Fruit fly (Drosophila melanogaster) whole organism: Measurements from ENCODE around the gene CG15522.

Experiments used
- CG8478 ChIP-seq: fragments of >200 bp; optimal IDR thresholded peaks from 2 replicates; lab custom pipeline; 2018; ENCODE audit warnings: inconsistent platforms
- pan ChIP-seq: fragments of >200 bp; optimal IDR thresholded peaks from 2 replicates; lab custom pipeline; 2017
- psq ChIP-seq: fragments of >200 bp; optimal IDR thresholded peaks from 2 replicates; lab custom pipeline; 2017

DNA sequence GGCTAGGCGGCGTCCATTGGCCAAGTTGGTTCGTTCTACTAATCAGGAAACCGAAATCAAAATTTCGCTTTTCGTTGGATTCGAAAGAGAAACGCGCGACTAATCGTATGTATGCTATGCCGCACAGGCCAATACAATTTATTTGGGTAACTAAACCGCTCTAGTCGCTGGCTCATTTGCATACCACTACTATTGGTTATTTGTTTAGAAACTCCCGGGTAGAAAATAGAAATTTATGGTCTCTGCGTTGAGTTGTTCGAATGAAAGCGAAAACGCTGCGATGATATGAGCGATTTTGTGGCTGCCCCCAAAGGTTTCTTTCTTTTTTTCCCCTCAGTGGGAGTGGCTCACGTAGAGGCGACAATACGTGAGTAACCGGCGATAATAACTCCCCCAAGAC is 34.0 kb upstream of the CG15522 start:
- TF ChIP-seq psq (no peak), CG8478 (lab: Kevin White, UChicago) (no peak), pan (lab: Kevin White, UChicago) (no peak)
